Fruit fly (Drosophila melanogaster) whole organism, adult: ENCODE data around the gene CG17169.

Experiments used
- CG11617 ChIP-seq: fragments of 200-800 bp; sonication (Bioruptor generic); optimal IDR thresholded peaks from 2 replicates; lab custom pipeline; 2017; ENCODE audit warnings: mild to moderate bottlenecking, missing biosample characterization, missing genetic modification reagents, missing genetic modification characterization
- CG12768 ChIP-seq: fragments of 200-800 bp; sonication (Bioruptor generic); optimal IDR thresholded peaks from 2 replicates; lab custom pipeline; 2017; ENCODE audit warnings: missing biosample characterization, missing genetic modification characterization, mild to moderate bottlenecking, moderate library complexity, missing genetic modification reagents
- CG14711 ChIP-seq: fragments of 200-800 bp; sonication (Bioruptor generic); optimal IDR thresholded peaks from 2 replicates; lab custom pipeline; 2018; ENCODE audit warnings: missing biosample characterization, mild to moderate bottlenecking, missing genetic modification characterization, moderate library complexity
- CG1620 ChIP-seq: fragments of 200-800 bp; sonication (Bioruptor generic); optimal IDR thresholded peaks from 2 replicates; lab custom pipeline; 2016; ENCODE audit warnings: missing biosample characterization, missing genetic modification characterization
- CG33017 ChIP-seq: fragments of 200-800 bp; sonication (Bioruptor generic); optimal IDR thresholded peaks from 2 replicates; lab custom pipeline; 2018; ENCODE audit warnings: missing biosample characterization, mild to moderate bottlenecking, missing genetic modification characterization, moderate library complexity
- CG5204 ChIP-seq: fragments of 200-800 bp; sonication (Bioruptor generic); optimal IDR thresholded peaks from 2 replicates; lab custom pipeline; 2016; ENCODE audit warnings: missing biosample characterization, missing genetic modification characterization
- CG7045 ChIP-seq: fragments of 200-800 bp; sonication (Bioruptor generic); optimal IDR thresholded peaks from 2 replicates; lab custom pipeline; 2017; ENCODE audit warnings: missing biosample characterization, mild to moderate bottlenecking, missing genetic modification characterization
- CG7101 ChIP-seq: fragments of 200-800 bp; sonication (Bioruptor generic); optimal IDR thresholded peaks from 2 replicates; lab custom pipeline; 2018; ENCODE audit warnings: missing biosample characterization, mild to moderate bottlenecking, missing genetic modification characterization, moderate library complexity
- Clk ChIP-seq: fragments of 200-800 bp; sonication (Bioruptor generic); optimal IDR thresholded peaks from 2 replicates; lab custom pipeline; 2017; ENCODE audit warnings: missing biosample characterization, missing genetic modification characterization
- Crg-1 ChIP-seq: fragments of 200-800 bp; sonication (Bioruptor generic); optimal IDR thresholded peaks from 2 replicates; lab custom pipeline; 2016; ENCODE audit warnings: missing biosample characterization, missing genetic modification characterization
- Hr96 ChIP-seq: fragments of 200-800 bp; sonication (Bioruptor generic); optimal IDR thresholded peaks from 2 replicates; lab custom pipeline; 2016; ENCODE audit warnings: missing biosample characterization, missing genetic modification characterization
- Mnt ChIP-seq: fragments of 200-800 bp; sonication (Bioruptor generic); optimal IDR thresholded peaks from 2 replicates; lab custom pipeline; 2016; ENCODE audit warnings: missing biosample characterization, mild to moderate bottlenecking, missing genetic modification characterization
- bab1 ChIP-seq: fragments of 200-800 bp; sonication (Bioruptor generic); optimal IDR thresholded peaks from 3 replicates; lab custom pipeline; 2019; ENCODE audit warnings: missing biosample characterization, mild to moderate bottlenecking, missing genetic modification characterization, moderate library complexity
- cic ChIP-seq: fragments of 200-800 bp; sonication (Bioruptor generic); optimal IDR thresholded peaks from 2 replicates; lab custom pipeline; 2017; ENCODE audit warnings: missing biosample characterization, mild to moderate bottlenecking, missing genetic modification characterization, moderate library complexity
- cnc ChIP-seq, 2 experiments: fragments of >200 bp; optimal IDR thresholded peaks; 2 replicates each; lab custom pipeline; 2017
- kay ChIP-seq: fragments of 200-800 bp; sonication (Bioruptor generic); peaks from one replicate; lab custom pipeline; 2016; ENCODE audit warnings: missing biosample characterization, missing genetic modification characterization, borderline replicate concordance
- ovo ChIP-seq: fragments of 200-800 bp; sonication (Bioruptor generic); optimal IDR thresholded peaks from 2 replicates; lab custom pipeline; 2016; ENCODE audit warnings: missing biosample characterization, missing genetic modification characterization
- pad ChIP-seq: fragments of 200-800 bp; sonication (Bioruptor generic); optimal IDR thresholded peaks from 3 replicates; lab custom pipeline; 2017; ENCODE audit warnings: missing biosample characterization, missing genetic modification characterization, mild to moderate bottlenecking, moderate library complexity, missing genetic modification reagents
- tj ChIP-seq: fragments of 200-800 bp; sonication (Bioruptor generic); optimal IDR thresholded peaks from 3 replicates; lab custom pipeline; 2017; ENCODE audit warnings: missing biosample characterization, mild to moderate bottlenecking, missing genetic modification characterization, moderate library complexity
- toe ChIP-seq: fragments of 200-800 bp; sonication (Bioruptor generic); optimal IDR thresholded peaks from 2 replicates; lab custom pipeline; 2016; ENCODE audit warnings: missing biosample characterization, missing genetic modification characterization

Gene CG17169

dm6 chrX:23096117-23096817 is 11.8 kb downstream of the CG17169 start, which contains the start of gene CG17162:
Gene CG17162, minus strand, starts transcription at chrX:23096735.
- TF ChIP-seq bab1 (peak; percentile 25), CG5204 (no peak), CG33017 (no peak), CG14711 (no peak), ovo (peak; percentile 20), pad (peak; percentile 25), CG11617 (GFP tag; lab: Kevin White, UChicago) (no peak), toe (GFP tag; lab: Kevin White, UChicago) (no peak)

- TF ChIP-seq CG1620 (no peak), kay (GFP tag; lab: Kevin White, UChicago) (no peak), CG7045 (GFP tag; lab: Kevin White, UChicago) (no peak), Mnt (GFP tag; lab: Kevin White, UChicago) (no peak), tj (GFP tag; lab: Kevin White, UChicago) (no peak), cic (no peak), CG12768 (no peak), Hr96 (no peak), CG7101 (no peak), bab1 (no peak), CG14711 (no peak), Crg-1 (no peak), Clk (GFP tag; lab: Kevin White, UChicago) (no peak), toe (GFP tag; lab: Kevin White, UChicago) (no peak), CG33017 (no peak)
Measured at dm6 chrX:23096818-23097129, 12.3 kb downstream of the CG17169 start.

- TF ChIP-seq CG1620 (peak; percentile 7), CG7045 (GFP tag; lab: Kevin White, UChicago) (no peak), Clk (GFP tag; lab: Kevin White, UChicago) (no peak), CG33017 (no peak), kay (GFP tag; lab: Kevin White, UChicago) (no peak)
Measured at dm6 chrX:23097250-23097649, 12.8 kb downstream of the CG17169 start.

dm6 chrX:23105692-23106091 is 21.2 kb downstream of the CG17169 start, which contains the start of gene ATbp:
Gene ATbp, plus strand, starts transcription at chrX:23106003.
- TF ChIP-seq ovo, result peak; percentile 4
- TF ChIP-seq kay (GFP tag; lab: Kevin White, UChicago), result peak; percentile 69
- TF ChIP-seq toe (GFP tag; lab: Kevin White, UChicago), result peak; percentile 48
- no peak for TF ChIP-seq Hr96
- no peak for TF ChIP-seq cic
- no peak for TF ChIP-seq CG1620
- TF ChIP-seq pad, result no peak
- no peak for TF ChIP-seq CG14711
- no peak for TF ChIP-seq CG5204
- no peak for TF ChIP-seq CG33017
- no peak for TF ChIP-seq CG7045 (GFP tag; lab: Kevin White, UChicago)
- TF ChIP-seq Crg-1, result no peak
- TF ChIP-seq bab1, result no peak
- TF ChIP-seq cnc (optimal IDR thresholded peaks at IDR 0.05; lab: Kevin White, UChicago), result no peak
- TF ChIP-seq Mnt (GFP tag; lab: Kevin White, UChicago), result no peak
- TF ChIP-seq CG11617 (GFP tag; lab: Kevin White, UChicago), result no peak
- TF ChIP-seq CG12768, result no peak
- no peak for TF ChIP-seq tj (GFP tag; lab: Kevin White, UChicago)
- no peak for TF ChIP-seq Clk (GFP tag; lab: Kevin White, UChicago)
- no peak for TF ChIP-seq CG7101
